Worm (Caenorhabditis elegans): ENCODE results near the gene sax-1.

DNA sequence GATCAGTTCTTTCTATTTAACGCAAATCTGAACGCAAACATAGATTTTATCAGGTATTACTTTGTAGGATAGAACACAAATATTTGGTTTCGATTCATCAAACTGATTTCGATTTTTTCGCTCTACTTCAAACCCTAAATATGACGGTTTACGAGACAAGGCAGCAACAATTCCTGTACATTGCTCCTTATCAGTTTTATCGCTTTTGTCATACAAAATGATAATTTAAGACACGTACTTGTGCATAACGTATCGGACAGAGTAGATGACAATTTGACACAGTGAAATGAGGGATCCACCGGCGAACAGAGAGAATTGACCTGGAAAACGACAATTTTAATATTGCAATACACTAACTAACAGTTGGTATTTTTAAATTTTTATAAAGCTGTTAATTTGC, 36.3 kb downstream of the sax-1 start:
- TF ChIP-seq ztf-11 (tag; optimal IDR thresholded peaks at IDR 0.05) (no peak), elt-3 (tag; optimal IDR thresholded peaks at IDR 0.05) (no peak), elt-1 (tag; optimal IDR thresholded peaks at IDR 0.05; ENCODE audit: borderline replicate concordance, insufficient read depth) (no peak), mab-5 (tag; optimal IDR thresholded peaks at IDR 0.05) (no peak), lin-13 (tag; optimal IDR thresholded peaks at IDR 0.05) (no peak), pha-4 (tag; optimal IDR thresholded peaks at IDR 0.05) (no peak), tbx-8 (GFP tag; optimal IDR thresholded peaks at IDR 0.05) (no peak), M03D4.4 (tag; optimal IDR thresholded peaks at IDR 0.05) (no peak), nhr-76 (tag; optimal IDR thresholded peaks at IDR 0.05) (no peak), nhr-28 (tag; optimal IDR thresholded peaks at IDR 0.05) (no peak), nhr-2 (tag; optimal IDR thresholded peaks at IDR 0.05) (no peak), mls-2 (tag; optimal IDR thresholded peaks at IDR 0.05) (no peak), blmp-1 (tag; optimal IDR thresholded peaks at IDR 0.05) (no peak)

Measured in whole organism, mixed stage, embryonic.